Fruit fly (Drosophila melanogaster) whole organism, pupa: Measurements from ENCODE around the gene Eig71Ec.

Source experiments
- CG10348 ChIP-seq: fragments of 200-800 bp; sonication (Bioruptor generic); IDR thresholded peaks from 2 replicates; pipeline ENCODE4 v1.3.6; 2022; ENCODE audit warnings: missing biosample characterization, missing genetic modification characterization
- CG13204 ChIP-seq: fragments of 200-800 bp; sonication (Bioruptor generic); optimal IDR thresholded peaks from 2 replicates; lab custom pipeline; 2018; ENCODE audit warnings: missing biosample characterization, mild to moderate bottlenecking, missing genetic modification characterization, moderate library complexity
- CG17806 ChIP-seq: fragments of 200-800 bp; sonication (Bioruptor generic); optimal IDR thresholded peaks from 2 replicates; lab custom pipeline; 2018; ENCODE audit warnings: missing biosample characterization, mild to moderate bottlenecking, missing genetic modification characterization, moderate library complexity
- CG4496 ChIP-seq: fragments of 200-800 bp; sonication (Bioruptor generic); IDR thresholded peaks from 3 replicates; pipeline ENCODE4 v1.3.6; 2022; ENCODE audit warnings: missing biosample characterization, missing genetic modification characterization
- CG8159 ChIP-seq: fragments of 200-800 bp; sonication (Bioruptor generic); optimal IDR thresholded peaks from 3 replicates; lab custom pipeline; 2018; ENCODE audit warnings: missing biosample characterization, mild to moderate bottlenecking, missing genetic modification characterization, moderate library complexity
- CG8301 ChIP-seq: fragments of 200-800 bp; sonication (Bioruptor generic); optimal IDR thresholded peaks from 2 replicates; lab custom pipeline; 2018; ENCODE audit warnings: missing biosample characterization, mild to moderate bottlenecking, missing genetic modification characterization
- D1 ChIP-seq: fragments of 200-800 bp; sonication (Bioruptor generic); optimal IDR thresholded peaks from 2 replicates; lab custom pipeline; 2018; ENCODE audit warnings: missing biosample characterization, mild to moderate bottlenecking, missing genetic modification characterization, moderate library complexity
- EcR ChIP-seq: fragments of 200-800 bp; sonication (Bioruptor generic); optimal IDR thresholded peaks from 3 replicates; lab custom pipeline; 2019; ENCODE audit warnings: missing biosample characterization, missing genetic modification characterization, mild to moderate bottlenecking, moderate library complexity, missing genetic modification reagents
- Ets98B ChIP-seq: fragments of 200-800 bp; sonication (Bioruptor generic); IDR thresholded peaks from 2 replicates; pipeline ENCODE4 v1.3.6; 2022; ENCODE audit warnings: missing biosample characterization, missing genetic modification characterization
- fd96Ca ChIP-seq: fragments of 200-800 bp; sonication (Bioruptor generic); IDR thresholded peaks from 3 replicates; pipeline ENCODE4 v1.3.6; 2022; ENCODE audit warnings: missing biosample characterization, missing genetic modification characterization
- gl ChIP-seq: fragments of 200-800 bp; sonication (Bioruptor generic); optimal IDR thresholded peaks from 2 replicates; lab custom pipeline; 2018; ENCODE audit warnings: missing biosample characterization, mild to moderate bottlenecking, missing genetic modification characterization

DNA sequence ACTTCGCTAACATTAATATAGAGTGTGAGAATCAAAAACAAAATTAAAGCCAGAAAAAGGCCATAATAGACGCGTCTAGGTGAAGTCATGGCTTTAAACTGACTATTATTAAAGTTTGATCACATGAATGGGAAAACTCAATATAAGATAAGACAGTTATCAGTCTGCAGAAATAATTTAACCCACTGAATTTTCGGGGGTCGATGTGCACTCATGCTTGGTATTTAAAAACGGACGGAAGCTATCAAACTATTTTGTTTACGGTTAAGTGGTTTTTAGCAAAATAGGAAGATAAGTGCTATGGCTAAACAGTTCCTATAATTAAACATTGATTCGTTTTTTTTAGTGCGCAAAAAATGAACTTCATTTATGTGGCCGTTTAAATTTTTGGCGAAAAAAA lies 39.9 kb upstream of the Eig71Ec start, which contains the start of gene CG34451:
- TF ChIP-seq CG17806 (tag; lab: Kevin White, UChicago) = no peak
- no peak for TF ChIP-seq CG8301 (tag; lab: Kevin White, UChicago)
- no peak for TF ChIP-seq CG10348
- no peak for TF ChIP-seq fd96Ca (GFP tag; lab: Robert Waterston, UW)
- TF ChIP-seq EcR (GFP tag; lab: Kevin White, UChicago) = no peak
- TF ChIP-seq CG8159 (tag; lab: Kevin White, UChicago) = no peak
- TF ChIP-seq CG13204 (GFP tag; lab: Kevin White, UChicago) = no peak
- no peak for TF ChIP-seq gl (tag; lab: Kevin White, UChicago)
- no peak for TF ChIP-seq D1 (tag; lab: Kevin White, UChicago)
- no peak for TF ChIP-seq CG4496
- TF ChIP-seq Ets98B = no peak
